Fruit fly (Drosophila melanogaster) whole organism, embryonic: ENCODE results near the gene CG14196.

ENCODE experiments used
- CG10654 ChIP-seq: fragments of 200-800 bp; sonication (Bioruptor generic); optimal IDR thresholded peaks from 2 replicates; lab custom pipeline; 2016; ENCODE audit warnings: missing biosample characterization, missing genetic modification characterization
- CG11695 ChIP-seq: fragments of 200-800 bp; sonication (Bioruptor generic); IDR thresholded peaks from 3 replicates; pipeline ENCODE4 v1.3.6; 2022; ENCODE audit warnings: missing biosample characterization, missing genetic modification characterization
- CG11723 ChIP-seq: fragments of 200-800 bp; sonication (Bioruptor generic); optimal IDR thresholded peaks from 2 replicates; lab custom pipeline; 2017; ENCODE audit warnings: missing biosample characterization, mild to moderate bottlenecking, missing genetic modification characterization
- CG13123 ChIP-seq: fragments of 200-800 bp; sonication (Bioruptor generic); optimal IDR thresholded peaks from 2 replicates; lab custom pipeline; 2016; ENCODE audit warnings: missing biosample characterization, missing genetic modification characterization
- CG14667 ChIP-seq: fragments of 200-800 bp; sonication (Bioruptor generic); IDR thresholded peaks from 2 replicates; pipeline ENCODE4 v1.3.6; 2022; ENCODE audit warnings: missing biosample characterization, missing genetic modification characterization
- CG15514 ChIP-seq: fragments of 200-800 bp; sonication (Bioruptor generic); optimal IDR thresholded peaks from 3 replicates; lab custom pipeline; 2017; ENCODE audit warnings: missing biosample characterization, missing genetic modification characterization, mild to moderate bottlenecking, moderate library complexity, missing genetic modification reagents
- CG16863 ChIP-seq: fragments of 200-800 bp; sonication (Bioruptor generic); optimal IDR thresholded peaks from 3 replicates; lab custom pipeline; 2016; ENCODE audit warnings: missing biosample characterization, missing genetic modification characterization
- CG17359 ChIP-seq: fragments of 200-800 bp; sonication (Bioruptor generic); optimal IDR thresholded peaks from 3 replicates; lab custom pipeline; 2018; ENCODE audit warnings: missing biosample characterization, mild to moderate bottlenecking, missing genetic modification characterization, moderate library complexity
- CG17361 ChIP-seq: fragments of 200-800 bp; sonication (Bioruptor generic); IDR thresholded peaks from 3 replicates; pipeline ENCODE4 v1.3.6; 2022; ENCODE audit warnings: missing biosample characterization, missing genetic modification characterization
- CG17385 ChIP-seq: fragments of 200-800 bp; sonication (Bioruptor generic); optimal IDR thresholded peaks from 3 replicates; lab custom pipeline; 2018; ENCODE audit warnings: missing biosample characterization, mild to moderate bottlenecking, missing genetic modification characterization
- CG1792 ChIP-seq: fragments of 200-800 bp; sonication (Bioruptor generic); optimal IDR thresholded peaks from 2 replicates; lab custom pipeline; 2016; ENCODE audit warnings: missing biosample characterization, missing genetic modification characterization
- CG18476 ChIP-seq: fragments of 200-800 bp; sonication (Bioruptor generic); optimal IDR thresholded peaks from 2 replicates; lab custom pipeline; 2016; ENCODE audit warnings: missing biosample characterization, mild to moderate bottlenecking, missing genetic modification characterization
- CG3281 ChIP-seq: fragments of 200-800 bp; sonication (Bioruptor generic); optimal IDR thresholded peaks from 3 replicates; lab custom pipeline; 2017; ENCODE audit warnings: missing biosample characterization, mild to moderate bottlenecking, missing genetic modification characterization
- CG4404 ChIP-seq: fragments of 200-800 bp; sonication (Bioruptor generic); IDR thresholded peaks from 2 replicates; pipeline ENCODE4 v1.3.6; 2022; ENCODE audit warnings: missing biosample characterization, missing genetic modification characterization
- CG4424 ChIP-seq: fragments of 200-800 bp; sonication (Bioruptor generic); optimal IDR thresholded peaks from 3 replicates; lab custom pipeline; 2016; ENCODE audit warnings: missing biosample characterization, missing genetic modification characterization
- CG6854 ChIP-seq: fragments of 200-800 bp; sonication (Bioruptor generic); optimal IDR thresholded peaks from 3 replicates; lab custom pipeline; 2017; ENCODE audit warnings: missing biosample characterization, mild to moderate bottlenecking, missing genetic modification characterization
- CG9727 ChIP-seq: fragments of 200-800 bp; sonication (Bioruptor generic); optimal IDR thresholded peaks from 3 replicates; lab custom pipeline; 2017; ENCODE audit warnings: missing biosample characterization, mild to moderate bottlenecking, missing genetic modification characterization
- CHES-1-like ChIP-seq: fragments of 200-800 bp; sonication (Bioruptor generic); optimal IDR thresholded peaks from 2 replicates; lab custom pipeline; 2016; ENCODE audit warnings: missing biosample characterization, missing genetic modification characterization
- Dfd ChIP-seq, 2 experiments: fragments of >200 bp; optimal IDR thresholded peaks; 2 replicates each; lab custom pipeline; 2017; ENCODE audit warnings: missing biosample characterization in 2 of 2, missing genetic modification characterization in 2 of 2
- Dll ChIP-seq: fragments of 200-800 bp; sonication (Bioruptor generic); IDR thresholded peaks from 4 replicates; pipeline ENCODE4 v1.3.6; 2022; ENCODE audit warnings: missing biosample characterization, missing genetic modification characterization; ENCODE audit not compliant: partially characterized antibody
- Dp ChIP-seq: fragments of 200-800 bp; sonication (Bioruptor generic); optimal IDR thresholded peaks from 2 replicates; lab custom pipeline; 2018; ENCODE audit warnings: missing biosample characterization, mild to moderate bottlenecking, missing genetic modification characterization, moderate library complexity
- Ets65A ChIP-seq: fragments of 200-800 bp; sonication (Bioruptor generic); peaks from one replicate; lab custom pipeline; 2016; ENCODE audit warnings: missing biosample characterization, missing genetic modification characterization
- GATAe ChIP-seq: fragments of 200-800 bp; sonication (Bioruptor generic); conservative IDR thresholded peaks from 2 replicates; pipeline ENCODE4 v1.3.6; 2022; ENCODE audit warnings: missing biosample characterization, missing genetic modification characterization
- HLH4C ChIP-seq: fragments of 200-800 bp; sonication (Bioruptor generic); IDR thresholded peaks from 3 replicates; pipeline ENCODE4 v1.3.6; 2022; ENCODE audit warnings: missing biosample characterization, missing genetic modification characterization; ENCODE audit not compliant: partially characterized antibody
- HmgZ ChIP-seq: fragments of 200-800 bp; sonication (Bioruptor generic); optimal IDR thresholded peaks from 2 replicates; lab custom pipeline; 2018; ENCODE audit warnings: missing biosample characterization, mild to moderate bottlenecking, missing genetic modification characterization
- Mad ChIP-seq: fragments of 200-800 bp; sonication (Bioruptor generic); optimal IDR thresholded peaks from 2 replicates; lab custom pipeline; 2016; ENCODE audit warnings: missing biosample characterization, missing genetic modification characterization
- Max ChIP-seq: fragments of 200-800 bp; sonication (Bioruptor generic); optimal IDR thresholded peaks from 2 replicates; lab custom pipeline; 2016; ENCODE audit warnings: missing biosample characterization, mild to moderate bottlenecking, missing genetic modification characterization
- NFAT ChIP-seq: fragments of 200-800 bp; sonication (Bioruptor generic); IDR thresholded peaks from 2 replicates; pipeline ENCODE4 v1.3.6; 2022; ENCODE audit warnings: missing biosample characterization, missing genetic modification characterization
- Pdp1 ChIP-seq, 2 experiments: fragments of 200-800 bp; sonication (Bioruptor generic); optimal IDR thresholded peaks; 3 replicates each; lab custom pipeline; 2016; ENCODE audit warnings: missing biosample characterization in 2 of 2, missing genetic modification characterization in 2 of 2, mild to moderate bottlenecking in 1 of 2, moderate library complexity in 1 of 2
- Ptx1 ChIP-seq: fragments of 200-800 bp; sonication (Bioruptor generic); IDR thresholded peaks from 2 replicates; pipeline ENCODE4 v1.3.6; 2022; ENCODE audit warnings: missing biosample characterization, missing genetic modification characterization
- Six4 ChIP-seq: fragments of 200-800 bp; sonication (Bioruptor generic); optimal IDR thresholded peaks from 2 replicates; lab custom pipeline; 2016; ENCODE audit warnings: missing biosample characterization, missing genetic modification characterization
- Sox100B ChIP-seq: fragments of 200-800 bp; sonication (Bioruptor generic); optimal IDR thresholded peaks from 3 replicates; lab custom pipeline; 2018; ENCODE audit warnings: missing biosample characterization, mild to moderate bottlenecking, missing genetic modification characterization
- Ssrp ChIP-seq: fragments of 200-800 bp; sonication (Bioruptor generic); optimal IDR thresholded peaks from 2 replicates; lab custom pipeline; 2018; ENCODE audit warnings: missing biosample characterization, mild to moderate bottlenecking, missing genetic modification characterization, moderate library complexity
- Xbp1 ChIP-seq: fragments of 200-800 bp; sonication (Bioruptor generic); optimal IDR thresholded peaks from 3 replicates; lab custom pipeline; 2016; ENCODE audit warnings: missing biosample characterization, mild to moderate bottlenecking, missing genetic modification characterization
- az2 ChIP-seq: fragments of 200-800 bp; sonication (Bioruptor generic); optimal IDR thresholded peaks from 3 replicates; lab custom pipeline; 2016; ENCODE audit warnings: missing biosample characterization, missing genetic modification characterization
- bsh ChIP-seq, 2 experiments: fragments of 200-800 bp; sonication (Bioruptor generic); optimal IDR thresholded peaks; 2 replicates each; lab custom pipeline; 2017 to 2018; ENCODE audit warnings: mild to moderate bottlenecking in 2 of 2, missing biosample characterization in 2 of 2, missing genetic modification characterization in 2 of 2, moderate library complexity in 1 of 2
- crp ChIP-seq, 2 experiments: fragments of 200-800 bp; sonication (Bioruptor generic); optimal IDR thresholded peaks; 2 replicates in 1 of 2; 3 replicates in 1 of 2; lab custom pipeline; 2017; ENCODE audit warnings: missing biosample characterization in 2 of 2, missing genetic modification characterization in 2 of 2, mild to moderate bottlenecking in 1 of 2, moderate library complexity in 1 of 2
- cwo ChIP-seq: fragments of 200-800 bp; sonication (Bioruptor generic); optimal IDR thresholded peaks from 3 replicates; lab custom pipeline; 2017; ENCODE audit warnings: missing biosample characterization, missing genetic modification characterization, mild to moderate bottlenecking, moderate library complexity, missing genetic modification reagents
- dmrt99B ChIP-seq: fragments of 200-800 bp; sonication (Bioruptor generic); optimal IDR thresholded peaks from 2 replicates; lab custom pipeline; 2018; ENCODE audit warnings: missing biosample characterization, mild to moderate bottlenecking, missing genetic modification characterization, moderate library complexity
- ewg ChIP-seq: fragments of 200-800 bp; sonication (Bioruptor generic); optimal IDR thresholded peaks from 3 replicates; lab custom pipeline; 2017; ENCODE audit warnings: mild to moderate bottlenecking, missing biosample characterization, missing genetic modification reagents, missing genetic modification characterization
- oc ChIP-seq: fragments of 200-800 bp; sonication (Bioruptor generic); optimal IDR thresholded peaks from 2 replicates; lab custom pipeline; 2018; ENCODE audit warnings: missing biosample characterization, mild to moderate bottlenecking, missing genetic modification characterization, moderate library complexity
- peb ChIP-seq: fragments of 200-800 bp; sonication (Bioruptor generic); IDR thresholded peaks from 2 replicates; pipeline ENCODE4 v1.3.6; 2022; ENCODE audit warnings: missing biosample characterization, missing genetic modification characterization
- phol ChIP-seq: fragments of 200-800 bp; sonication (Bioruptor generic); optimal IDR thresholded peaks from 3 replicates; lab custom pipeline; 2018; ENCODE audit warnings: missing biosample characterization, mild to moderate bottlenecking, missing genetic modification characterization, moderate library complexity
- row ChIP-seq: fragments of 200-800 bp; sonication (Bioruptor generic); IDR thresholded peaks from 3 replicates; pipeline ENCODE4 v1.3.6; 2022; ENCODE audit warnings: missing biosample characterization, missing genetic modification characterization
- sisA ChIP-seq: fragments of 200-800 bp; sonication (Bioruptor generic); IDR thresholded peaks from 2 replicates; pipeline ENCODE4 v1.3.6; 2022; ENCODE audit warnings: missing biosample characterization, missing genetic modification characterization
- slbo ChIP-seq: fragments of 200-800 bp; sonication (Bioruptor generic); IDR thresholded peaks from 2 replicates; pipeline ENCODE4 v1.3.6; 2022; ENCODE audit warnings: missing biosample characterization, missing genetic modification characterization
- stc ChIP-seq: fragments of 200-800 bp; sonication (Bioruptor generic); IDR thresholded peaks from 2 replicates; pipeline ENCODE4 v1.3.6; 2022; ENCODE audit warnings: missing biosample characterization, missing genetic modification characterization
- zfh1 ChIP-seq: fragments of 200-800 bp; sonication (Bioruptor generic); IDR thresholded peaks from 3 replicates; pipeline ENCODE4 v1.3.6; 2022; ENCODE audit warnings: missing biosample characterization, missing genetic modification characterization

The CG14196 gene

DNA sequence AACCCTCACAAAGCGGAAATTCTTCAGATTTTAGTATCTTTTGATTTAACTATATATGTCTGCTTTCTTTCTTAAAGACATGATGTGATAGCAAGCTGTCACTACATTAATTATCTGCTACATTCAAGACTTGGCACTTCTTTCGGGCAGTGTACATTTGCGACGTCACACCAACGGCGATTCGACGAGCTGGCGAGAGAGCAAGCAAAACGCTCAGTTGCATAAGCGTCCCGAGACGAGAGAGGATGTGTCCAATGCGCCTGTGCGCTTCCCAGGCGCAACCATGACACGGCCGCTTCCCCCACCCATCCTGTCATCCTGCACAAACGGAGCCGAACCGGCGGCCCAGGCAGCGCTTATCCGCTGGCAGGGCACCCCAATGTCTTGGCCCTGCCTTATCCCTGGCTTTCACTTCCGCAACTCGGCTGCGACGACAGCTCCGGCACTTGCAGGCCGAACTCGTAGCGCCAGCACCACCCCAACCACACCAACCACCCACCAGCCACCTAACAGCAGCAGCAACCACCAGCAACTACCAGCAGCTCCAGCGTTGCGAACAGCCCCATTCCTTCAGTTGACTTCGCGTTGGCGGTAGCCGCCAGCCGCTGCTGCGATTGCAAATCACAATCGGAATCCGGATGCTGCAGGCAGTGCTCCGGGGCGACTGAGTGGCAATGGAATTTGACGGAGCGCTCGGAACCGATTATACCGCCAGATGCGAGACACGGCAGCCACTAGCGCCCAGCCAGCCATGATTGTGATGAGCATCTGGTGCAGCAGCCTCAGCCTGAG lies 7.0 kb upstream of the CG14196 start, which contains the start of gene Hs3st-B (continued):
- TF ChIP-seq row (GFP tag; lab: Robert Waterston, UW) (0 out of 3 replicates have a peak, but pooled peaks have one; percentile 24), dmrt99B (no peak), slbo (GFP tag; lab: Robert Waterston, UW) (0 out of 2 replicates have a peak, but pooled peaks have one; percentile 31), Ssrp (tag; lab: Kevin White, UChicago) (peak; percentile 22), CG13123 (GFP tag; lab: Kevin White, UChicago) (no peak), Pdp1 (GFP tag; optimal IDR thresholded peaks at IDR 0.05; lab: Kevin White, UChicago) (peak in 1 of 2 experiments; percentile 89), CG17361 (GFP tag; lab: Robert Waterston, UW) (no peak), Xbp1 (peak; percentile 34), bsh (GFP tag; optimal IDR thresholded peaks at IDR 0.05; lab: Kevin White, UChicago) (no peak), CG11695 (GFP tag; lab: Robert Waterston, UW) (0 out of 3 replicates have a peak, but pooled peaks have one; percentile 40), CG11723 (GFP tag; lab: Kevin White, UChicago) (no peak), crp (GFP tag; optimal IDR thresholded peaks at IDR 0.05; lab: Kevin White, UChicago) (no peak), HmgZ (tag; lab: Kevin White, UChicago) (peak; percentile 12), Dll (GFP tag; lab: Robert Waterston, UW) (no peak), ewg (GFP tag; lab: Kevin White, UChicago) (peak; percentile 59), CG1792 (GFP tag; lab: Kevin White, UChicago) (no peak), CG4424 (GFP tag; lab: Kevin White, UChicago) (peak; percentile 5), cwo (GFP tag; lab: Kevin White, UChicago) (peak; percentile 32), CG15514 (GFP tag; lab: Kevin White, UChicago) (peak; percentile 2), peb (GFP tag; lab: Robert Waterston, UW) (no peak), Ptx1 (0 out of 2 replicates have a peak, but pooled peaks have one; percentile 13), Mad (GFP tag; lab: Kevin White, UChicago) (no peak), Ets65A (GFP tag; lab: Kevin White, UChicago) (peak; percentile 87), Sox100B (GFP tag; lab: Kevin White, UChicago) (no peak), phol (tag; lab: Kevin White, UChicago) (peak; percentile 25), sisA (GFP tag; lab: Robert Waterston, UW) (no peak), NFAT (no peak), CG17385 (GFP tag; lab: Kevin White, UChicago) (no peak), Six4 (GFP tag; lab: Kevin White, UChicago) (no peak), CG14667 (GFP tag; lab: Robert Waterston, UW) (no peak), CG10654 (GFP tag; lab: Kevin White, UChicago) (no peak), CG9727 (peak; percentile 34), HLH4C (GFP tag; lab: Robert Waterston, UW) (0 out of 3 replicates have a peak, but pooled peaks have one; percentile 24), Dfd (GFP tag; optimal IDR thresholded peaks at IDR 0.05; lab: Kevin White, UChicago) (no peak), Max (GFP tag; lab: Kevin White, UChicago) (no peak), oc (tag; lab: Kevin White, UChicago) (no peak), CG6854 (GFP tag; lab: Kevin White, UChicago) (peak; percentile 12), CHES-1-like (GFP tag; lab: Kevin White, UChicago) (no peak), GATAe (GFP tag; lab: Robert Waterston, UW) (no peak), zfh1 (GFP tag; lab: Robert Waterston, UW) (peak; percentile 47; the same call in 2 of the 3 replicates), stc (no peak), CG16863 (GFP tag; lab: Kevin White, UChicago) (no peak), CG18476 (GFP tag; lab: Kevin White, UChicago) (no peak), CG4404 (GFP tag; lab: Robert Waterston, UW) (no peak), CG17359 (tag; lab: Kevin White, UChicago) (peak; percentile 19), CG3281 (GFP tag; lab: Kevin White, UChicago) (no peak), az2 (GFP tag; lab: Kevin White, UChicago) (no peak), Dp (GFP tag; lab: Kevin White, UChicago) (no peak)
